Worm (Caenorhabditis elegans): Measurements from ENCODE around the gene unc-103.

- no peak for TF ChIP-seq hmg-4 (GFP tag; optimal IDR thresholded peaks at IDR 0.05)
- TF ChIP-seq sea-1 (GFP tag; conservative IDR thresholded peaks at IDR 0.05): no peak
These were observed 48.9 kb downstream of the unc-103 start, which contains the start of gene C16C10.8 for ce11 chrIII:4164071-4164470.

Measured in whole organism, early embryonic.